Fruit fly (Drosophila melanogaster) whole organism, embryonic: ENCODE results near the gene ND-18.

Source experiments
- Asciz ChIP-seq: fragments of 200-800 bp; sonication (Bioruptor generic); optimal IDR thresholded peaks from 2 replicates; lab custom pipeline; 2017; ENCODE audit warnings: missing biosample characterization, mild to moderate bottlenecking, missing genetic modification characterization, missing genetic modification reagents
- CG10366 ChIP-seq: fragments of 200-800 bp; sonication (Bioruptor generic); IDR thresholded peaks from 2 replicates; pipeline ENCODE4 v1.3.6; 2022; ENCODE audit warnings: missing biosample characterization, missing genetic modification characterization
- CG10431 ChIP-seq: fragments of 200-800 bp; sonication (Bioruptor generic); optimal IDR thresholded peaks from 3 replicates; lab custom pipeline; 2018; ENCODE audit warnings: missing biosample characterization, mild to moderate bottlenecking, missing genetic modification characterization
- CG10565 ChIP-seq: fragments of 200-800 bp; sonication (Bioruptor generic); optimal IDR thresholded peaks from 3 replicates; lab custom pipeline; 2016; ENCODE audit warnings: missing biosample characterization, mild to moderate bottlenecking, missing genetic modification characterization
- CG10654 ChIP-seq: fragments of 200-800 bp; sonication (Bioruptor generic); optimal IDR thresholded peaks from 2 replicates; lab custom pipeline; 2016; ENCODE audit warnings: missing biosample characterization, missing genetic modification characterization
- CG11456 ChIP-seq: fragments of 200-800 bp; sonication (Bioruptor generic); IDR thresholded peaks from 3 replicates; pipeline ENCODE4 v1.3.6; 2022; ENCODE audit warnings: missing biosample characterization, missing genetic modification characterization
- CG13287 ChIP-seq: fragments of 200-800 bp; sonication (Bioruptor generic); IDR thresholded peaks from 2 replicates; pipeline ENCODE4 v1.3.6; 2022; ENCODE audit warnings: missing biosample characterization, missing genetic modification characterization; ENCODE audit not compliant: partially characterized antibody
- CG14050 ChIP-seq: fragments of 200-800 bp; sonication (Bioruptor generic); IDR thresholded peaks from 3 replicates; pipeline ENCODE4 v1.3.6; 2022; ENCODE audit warnings: missing biosample characterization, missing genetic modification characterization
- CG17359 ChIP-seq: fragments of 200-800 bp; sonication (Bioruptor generic); optimal IDR thresholded peaks from 3 replicates; lab custom pipeline; 2018; ENCODE audit warnings: missing biosample characterization, mild to moderate bottlenecking, missing genetic modification characterization, moderate library complexity
- CG17612 ChIP-seq: fragments of 200-800 bp; sonication (Bioruptor generic); IDR thresholded peaks from 2 replicates; pipeline ENCODE4 v1.3.6; 2022; ENCODE audit warnings: missing biosample characterization, missing genetic modification characterization
- CG2120 ChIP-seq: fragments of 200-800 bp; sonication (Bioruptor generic); optimal IDR thresholded peaks from 3 replicates; lab custom pipeline; 2016; ENCODE audit warnings: missing biosample characterization, missing genetic modification characterization
- CG34422 ChIP-seq: fragments of 200-800 bp; sonication (Bioruptor generic); IDR thresholded peaks from 3 replicates; pipeline ENCODE4 v1.3.6; 2022; ENCODE audit warnings: missing biosample characterization, missing genetic modification characterization
- CG8944 ChIP-seq: fragments of 200-800 bp; sonication (Bioruptor generic); optimal IDR thresholded peaks from 3 replicates; lab custom pipeline; 2016; ENCODE audit warnings: missing biosample characterization, missing genetic modification characterization
- CG9797 ChIP-seq: fragments of 200-800 bp; sonication (Bioruptor generic); optimal IDR thresholded peaks from 3 replicates; lab custom pipeline; 2018; ENCODE audit warnings: missing biosample characterization, mild to moderate bottlenecking, missing genetic modification characterization
- CrebB ChIP-seq: fragments of 200-800 bp; sonication (Bioruptor generic); optimal IDR thresholded peaks from 3 replicates; lab custom pipeline; 2018; ENCODE audit warnings: missing biosample characterization, mild to moderate bottlenecking, missing genetic modification characterization
- D ChIP-seq, 2 experiments: fragments of 200-800 bp in 1 of 2; fragments of >200 bp in 1 of 2; sonication (Bioruptor generic) in 1 of 2; optimal IDR thresholded peaks; 2 replicates in 1 of 2; 3 replicates in 1 of 2; lab custom pipeline; 2017; ENCODE audit warnings: mild to moderate bottlenecking in 1 of 2, missing biosample characterization in 1 of 2, missing genetic modification characterization in 1 of 2, missing genetic modification reagents in 1 of 2
- Dbx ChIP-seq: fragments of 200-800 bp; sonication (Bioruptor generic); IDR thresholded peaks from 3 replicates; pipeline ENCODE4 v1.3.6; 2022; ENCODE audit warnings: missing biosample characterization, missing genetic modification characterization
- Eip74EF ChIP-seq, 2 experiments: fragments of 200-800 bp in 1 of 2; fragments of >200 bp in 1 of 2; sonication (Bioruptor generic) in 1 of 2; optimal IDR thresholded peaks; 2 replicates each; lab custom pipeline; 2017 to 2019; ENCODE audit warnings: missing biosample characterization in 2 of 2, missing genetic modification characterization in 2 of 2, mild to moderate bottlenecking in 1 of 2, moderate library complexity in 1 of 2
- Elba2 ChIP-seq: fragments of 200-800 bp; sonication (Bioruptor generic); optimal IDR thresholded peaks from 3 replicates; lab custom pipeline; 2016; ENCODE audit warnings: missing biosample characterization, missing genetic modification characterization
- Ets65A ChIP-seq: fragments of 200-800 bp; sonication (Bioruptor generic); peaks from one replicate; lab custom pipeline; 2016; ENCODE audit warnings: missing biosample characterization, missing genetic modification characterization
- HLHmδ ChIP-seq: fragments of 200-800 bp; sonication (Bioruptor generic); optimal IDR thresholded peaks from 2 replicates; lab custom pipeline; 2018; ENCODE audit warnings: missing biosample characterization, mild to moderate bottlenecking, missing genetic modification characterization, moderate library complexity
- Hand ChIP-seq: fragments of 200-800 bp; sonication (Bioruptor generic); optimal IDR thresholded peaks from 2 replicates; lab custom pipeline; 2017; ENCODE audit warnings: mild to moderate bottlenecking, missing biosample characterization, missing genetic modification reagents, missing genetic modification characterization
- HmgD ChIP-seq: fragments of 200-800 bp; sonication (Bioruptor generic); optimal IDR thresholded peaks from 3 replicates; lab custom pipeline; 2016; ENCODE audit warnings: missing biosample characterization, missing genetic modification characterization
- Nf-YB ChIP-seq: fragments of 200-800 bp; sonication (Bioruptor generic); optimal IDR thresholded peaks from 3 replicates; lab custom pipeline; 2019; ENCODE audit warnings: missing biosample characterization, mild to moderate bottlenecking, missing genetic modification characterization, moderate library complexity
- Nf-YC ChIP-seq: fragments of 200-800 bp; optimal IDR thresholded peaks from 3 replicates; lab custom pipeline; 2019; ENCODE audit warnings: missing biosample characterization, mild to moderate bottlenecking, missing genetic modification characterization, moderate library complexity
- Ptx1 ChIP-seq: fragments of 200-800 bp; sonication (Bioruptor generic); IDR thresholded peaks from 2 replicates; pipeline ENCODE4 v1.3.6; 2022; ENCODE audit warnings: missing biosample characterization, missing genetic modification characterization
- Sox102F ChIP-seq: fragments of 200-800 bp; sonication (Bioruptor generic); optimal IDR thresholded peaks from 2 replicates; lab custom pipeline; 2018; ENCODE audit warnings: missing biosample characterization, mild to moderate bottlenecking, missing genetic modification characterization, moderate library complexity
- Stat92E ChIP-seq, 3 experiments: fragments of >200 bp in 2 of 3; fragments of 200-800 bp in 1 of 3; sonication (Bioruptor generic) in 1 of 3; optimal IDR thresholded peaks; 2 replicates each; lab custom pipeline; 2017 to 2019; ENCODE audit warnings: missing biosample characterization in 3 of 3, missing genetic modification characterization in 3 of 3, mild to moderate bottlenecking in 1 of 3, moderate library complexity in 1 of 3
- aop ChIP-seq: fragments of 200-800 bp; sonication (Bioruptor generic); IDR thresholded peaks from 2 replicates; pipeline ENCODE4 v1.3.6; 2022; ENCODE audit warnings: missing biosample characterization, missing genetic modification characterization
- ash1 ChIP-seq: fragments of 200-800 bp; sonication (Bioruptor generic); optimal IDR thresholded peaks from 2 replicates; lab custom pipeline; 2018; ENCODE audit warnings: missing biosample characterization, mild to moderate bottlenecking, missing genetic modification characterization
- az2 ChIP-seq: fragments of 200-800 bp; sonication (Bioruptor generic); optimal IDR thresholded peaks from 3 replicates; lab custom pipeline; 2016; ENCODE audit warnings: missing biosample characterization, missing genetic modification characterization
- cato ChIP-seq: fragments of 200-800 bp; sonication (Bioruptor generic); optimal IDR thresholded peaks from 2 replicates; lab custom pipeline; 2016; ENCODE audit warnings: missing biosample characterization, missing genetic modification characterization, borderline replicate concordance
- croc ChIP-seq: fragments of 200-800 bp; sonication (Bioruptor generic); conservative IDR thresholded peaks from 3 replicates; pipeline ENCODE4 v1.3.6; 2022; ENCODE audit warnings: missing biosample characterization, missing genetic modification characterization
- ems ChIP-seq: fragments of 200-800 bp; sonication (Bioruptor generic); optimal IDR thresholded peaks from 3 replicates; lab custom pipeline; 2016; ENCODE audit warnings: missing biosample characterization, missing genetic modification characterization
- fd3F ChIP-seq: fragments of 200-800 bp; sonication (Bioruptor generic); optimal IDR thresholded peaks from 2 replicates; lab custom pipeline; 2018; ENCODE audit warnings: missing biosample characterization, mild to moderate bottlenecking, missing genetic modification characterization, moderate library complexity
- gce ChIP-seq: fragments of 200-800 bp; sonication (Bioruptor generic); IDR thresholded peaks from 3 replicates; pipeline ENCODE4 v1.3.6; 2022; ENCODE audit warnings: missing biosample characterization, missing genetic modification characterization
- gcm ChIP-seq: fragments of 200-800 bp; sonication (Bioruptor generic); optimal IDR thresholded peaks from 2 replicates; lab custom pipeline; 2019; ENCODE audit warnings: missing biosample characterization, mild to moderate bottlenecking, missing genetic modification characterization, moderate library complexity
- hth ChIP-seq: fragments of >200 bp; optimal IDR thresholded peaks from 2 replicates; lab custom pipeline; 2017; ENCODE audit warnings: inconsistent platforms
- jumu ChIP-seq: fragments of 200-800 bp; sonication (Bioruptor generic); optimal IDR thresholded peaks from 3 replicates; lab custom pipeline; 2016; ENCODE audit warnings: missing biosample characterization, missing genetic modification characterization
- lola ChIP-seq, 3 experiments: fragments of >200 bp in 2 of 3; fragments of 200-800 bp in 1 of 3; sonication (Bioruptor generic) in 1 of 3; optimal IDR thresholded peaks; 2 replicates each; lab custom pipeline; 2017 to 2019; ENCODE audit warnings: missing biosample characterization in 3 of 3, missing genetic modification characterization in 3 of 3, mild to moderate bottlenecking in 1 of 3, moderate library complexity in 1 of 3
- mam ChIP-seq: fragments of 200-800 bp; sonication (Bioruptor generic); optimal IDR thresholded peaks from 3 replicates; lab custom pipeline; 2016; ENCODE audit warnings: missing biosample characterization, missing genetic modification characterization
- prd ChIP-seq, 3 experiments: fragments of >200 bp in 2 of 3; fragments of 200-800 bp in 1 of 3; sonication (Bioruptor generic) in 1 of 3; optimal IDR thresholded peaks in 2 of 3; IDR thresholded peaks in 1 of 3; 2 replicates in 2 of 3; 3 replicates in 1 of 3; pipeline versions ENCODE4 v1.3.6 to Lab custom; 2017 to 2022; ENCODE audit warnings: missing biosample characterization in 1 of 3, missing genetic modification characterization in 1 of 3
- psq ChIP-seq: fragments of 200-800 bp; sonication (Bioruptor generic); optimal IDR thresholded peaks from 2 replicates; lab custom pipeline; 2017; ENCODE audit warnings: missing biosample characterization, missing genetic modification characterization
- repo ChIP-seq: fragments of 200-800 bp; sonication (Bioruptor generic); optimal IDR thresholded peaks from 2 replicates; lab custom pipeline; 2016; ENCODE audit warnings: missing biosample characterization, missing genetic modification characterization
- sc ChIP-seq, 3 experiments: fragments of >200 bp in 2 of 3; fragments of 200-800 bp in 1 of 3; sonication (Bioruptor generic) in 1 of 3; optimal IDR thresholded peaks; 2 replicates in 2 of 3; 3 replicates in 1 of 3; lab custom pipeline; 2017; ENCODE audit warnings: mild to moderate bottlenecking in 1 of 3, missing biosample characterization in 1 of 3, missing genetic modification characterization in 1 of 3, missing genetic modification reagents in 1 of 3
- sens-2 ChIP-seq: fragments of 200-800 bp; sonication (Bioruptor generic); IDR thresholded peaks from 2 replicates; pipeline ENCODE4 v1.3.6; 2022; ENCODE audit warnings: missing biosample characterization, missing genetic modification characterization
- tx ChIP-seq: fragments of 200-800 bp; sonication (Bioruptor generic); optimal IDR thresholded peaks from 2 replicates; lab custom pipeline; 2016; ENCODE audit warnings: missing biosample characterization, missing genetic modification characterization
- unpg ChIP-seq: fragments of 200-800 bp; sonication (Bioruptor generic); optimal IDR thresholded peaks from 3 replicates; lab custom pipeline; 2018; ENCODE audit warnings: missing biosample characterization, mild to moderate bottlenecking, missing genetic modification characterization, moderate library complexity
- z ChIP-seq: fragments of 200-800 bp; sonication (Bioruptor generic); IDR thresholded peaks from 3 replicates; pipeline ENCODE4 v1.3.6; 2022; ENCODE audit warnings: missing biosample characterization, missing genetic modification characterization

ND-18 gene

dm6 chrX:19521753-19522383 is 29.6 kb downstream of the ND-18 start, which contains the start of the genes Idh3a and CoRest (continued):
- TF ChIP-seq ash1 (GFP tag; lab: Kevin White, UChicago) (no peak), Nf-YC (tag; lab: Kevin White, UChicago) (peak; percentile 2), Elba2 (GFP tag; lab: Kevin White, UChicago) (no peak), CG17359 (tag; lab: Kevin White, UChicago) (no peak), gce (no peak), Eip74EF (GFP tag; optimal IDR thresholded peaks at IDR 0.05; lab: Kevin White, UChicago) (no peak), hth (no peak), aop (GFP tag; lab: Robert Waterston, UW) (no peak), CG17612 (GFP tag; lab: Robert Waterston, UW) (no peak), HmgD (GFP tag; lab: Kevin White, UChicago) (peak; percentile 49), CG8944 (GFP tag; lab: Kevin White, UChicago) (no peak), CG13287 (GFP tag; lab: Robert Waterston, UW) (peak; percentile 73), prd (optimal IDR thresholded peaks at IDR 0.05; lab: Kevin White, UChicago) (no peak), prd (GFP tag; IDR thresholded peaks at IDR 0.05; lab: Robert Waterston, UW) (peak; percentile 52), az2 (GFP tag; lab: Kevin White, UChicago) (no peak), Sox102F (GFP tag; lab: Kevin White, UChicago) (no peak), psq (GFP tag; lab: Kevin White, UChicago) (no peak), gcm (GFP tag; lab: Kevin White, UChicago) (peak; percentile 68), Dbx (peak; percentile 52; the same call in 1 of the 3 replicates), CG2120 (peak; percentile 40), CrebB (tag; lab: Kevin White, UChicago) (no peak), lola (GFP tag; optimal IDR thresholded peaks at IDR 0.05; lab: Kevin White, UChicago) (no peak), CG10366 (GFP tag; lab: Robert Waterston, UW) (no peak), CG34422 (GFP tag; lab: Robert Waterston, UW) (no peak), Ptx1 (GFP tag; lab: Robert Waterston, UW) (peak; percentile 50), Stat92E (GFP tag; optimal IDR thresholded peaks at IDR 0.05; lab: Kevin White, UChicago) (no peak), CG10431 (GFP tag; lab: Kevin White, UChicago) (no peak), D (optimal IDR thresholded peaks at IDR 0.05; lab: Kevin White, UChicago) (no peak), D (GFP tag; optimal IDR thresholded peaks at IDR 0.05; lab: Kevin White, UChicago) (no peak), HLHmδ (GFP tag; lab: Kevin White, UChicago) (no peak), CG9797 (peak; percentile 42), repo (GFP tag; lab: Kevin White, UChicago) (no peak), CG10565 (GFP tag; lab: Kevin White, UChicago) (no peak), Asciz (GFP tag; lab: Kevin White, UChicago) (no peak), sens-2 (no peak), jumu (GFP tag; lab: Kevin White, UChicago) (peak; percentile 36), CG14050 (no peak), ems (GFP tag; lab: Kevin White, UChicago) (no peak), fd3F (GFP tag; lab: Kevin White, UChicago) (no peak), CG10654 (GFP tag; lab: Kevin White, UChicago) (no peak), croc (GFP tag; lab: Robert Waterston, UW) (no peak), tx (GFP tag; lab: Kevin White, UChicago) (no peak), Ets65A (peak; percentile 86), Nf-YB (GFP tag; lab: Kevin White, UChicago) (no peak), Hand (GFP tag; lab: Kevin White, UChicago) (no peak), mam (GFP tag; lab: Kevin White, UChicago) (peak; percentile 50), cato (GFP tag; lab: Kevin White, UChicago) (no peak), unpg (GFP tag; lab: Kevin White, UChicago) (no peak), sc (optimal IDR thresholded peaks at IDR 0.05; lab: Kevin White, UChicago) (no peak), sc (GFP tag; optimal IDR thresholded peaks at IDR 0.05; lab: Kevin White, UChicago) (no peak), z (GFP tag; lab: Robert Waterston, UW) (no peak), CG11456 (no peak)
